Worm (Caenorhabditis elegans) whole organism, young adult: ENCODE results near the gene B0228.1.

Source experiments
- T07F8.4 ChIP-seq: sonication (generic microtip); optimal IDR thresholded peaks from 2 replicates; lab custom pipeline; 2016; ENCODE audit warnings: mild to moderate bottlenecking, missing genetic modification characterization, moderate library complexity, missing compliant biosample characterization
- Y95B8A.8 ChIP-seq: fragments of 200-800 bp; sonication (Bioruptor generic); IDR thresholded peaks from 2 replicates; pipeline ENCODE4 v1.3.6; 2022; ENCODE audit warnings: missing genetic modification reagents, missing genetic modification characterization, missing compliant biosample characterization
- ama-1 ChIP-seq, 3 experiments: fragments of 150-350 bp in 1 of 3; sonication (generic microtip) in 2 of 3; optimal IDR thresholded peaks; 2 replicates each; lab custom pipeline; 2014 to 2018; ENCODE audit warnings: missing biosample characterization in 2 of 3, missing genetic modification characterization in 2 of 3, missing genetic modification reagents in 2 of 3
- him-1 ChIP-seq: sonication (generic microtip); optimal IDR thresholded peaks from 2 replicates; lab custom pipeline; 2016; ENCODE audit warnings: missing genotype, missing genetic modification reagents, missing genetic modification characterization, missing compliant biosample characterization
- lin-35 ChIP-seq, 3 experiments: fragments of 150-350 bp in 2 of 3; sonication (generic microtip) in 1 of 3; optimal IDR thresholded peaks; 2 replicates each; lab custom pipeline; 2014 to 2018; ENCODE audit warnings: missing biosample characterization in 3 of 3, missing genetic modification characterization in 3 of 3, missing genetic modification reagents in 3 of 3
- nfya-1 ChIP-seq: sonication (generic microtip); optimal IDR thresholded peaks from 2 replicates; lab custom pipeline; 2017; ENCODE audit warnings: antibody characterized with exemption, missing compliant biosample characterization, missing genetic modification characterization, borderline replicate concordance; ENCODE audit not compliant: insufficient read depth
- snpc-4 ChIP-seq, 5 experiments: fragments of 150-350 bp in 1 of 5; sonication (generic microtip) in 4 of 5; optimal IDR thresholded peaks; 2 replicates each; lab custom pipeline; 2014 to 2018; ENCODE audit warnings: missing genetic modification characterization in 5 of 5, missing biosample characterization in 3 of 5, antibody characterized with exemption in 2 of 5, mild to moderate bottlenecking in 2 of 5, missing compliant biosample characterization in 2 of 5, missing genotype in 2 of 5, moderate library complexity in 2 of 5, missing genetic modification reagents in 1 of 5
- somi-1 ChIP-seq: fragments of 200-800 bp; sonication (Bioruptor generic); optimal IDR thresholded peaks from 2 replicates; lab custom pipeline; 2018; ENCODE audit warnings: mild to moderate bottlenecking, missing genetic modification characterization, missing compliant biosample characterization
- tlf-1 ChIP-seq: fragments of 200-800 bp; sonication (Bioruptor generic); optimal IDR thresholded peaks from 2 replicates; lab custom pipeline; 2018; ENCODE audit warnings: mild to moderate bottlenecking, missing genetic modification characterization, missing compliant biosample characterization
- unc-62 ChIP-seq: fragments of 150-350 bp; optimal IDR thresholded peaks from 2 replicates; lab custom pipeline; 2014; ENCODE audit warnings: missing biosample characterization, missing genetic modification reagents, missing genetic modification characterization
- ztf-6 ChIP-seq: fragments of 200-800 bp; sonication (Bioruptor generic); IDR thresholded peaks from 2 replicates; pipeline ENCODE4 v1.3.6; 2022; ENCODE audit warnings: missing genetic modification reagents, missing genetic modification characterization, missing compliant biosample characterization

DNA sequence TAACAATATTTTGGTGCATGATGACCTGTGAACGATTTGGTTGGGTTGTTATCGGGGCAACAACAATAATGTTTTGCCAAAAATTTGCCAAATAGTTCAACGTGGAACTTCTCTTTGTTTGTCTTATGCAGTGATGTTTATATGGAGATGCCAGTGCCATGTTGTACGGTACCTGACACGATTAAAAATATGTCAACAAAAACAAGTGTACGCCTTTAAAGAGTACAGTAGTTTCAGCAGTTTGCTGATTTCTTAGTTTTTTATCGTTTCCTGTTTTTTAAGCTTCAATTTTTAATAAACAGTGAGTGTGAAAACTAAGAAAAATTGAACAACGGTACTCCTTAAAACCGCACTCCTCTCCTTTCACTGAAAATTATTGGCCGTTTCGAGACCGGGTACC, 23.1 kb downstream of the B0228.1 start:
- no peak for TF ChIP-seq ama-1 (optimal IDR thresholded peaks at IDR 0.05; lab: Kevin White, UChicago)
- no peak for TF ChIP-seq ama-1 (GFP tag; optimal IDR thresholded peaks at IDR 0.05; lab: Kevin White, UChicago)
- no peak for TF ChIP-seq him-1 (tag; lab: Kevin White, UChicago)
- TF ChIP-seq nfya-1: no peak
- TF ChIP-seq lin-35 (GFP tag; optimal IDR thresholded peaks at IDR 0.05; lab: Kevin White, UChicago): no peak
- TF ChIP-seq unc-62 (GFP tag; lab: Kevin White, UChicago): no peak
- TF ChIP-seq ztf-6 (GFP tag; lab: Robert Waterston, UW): no peak
- no peak for TF ChIP-seq T07F8.4 (tag; lab: Kevin White, UChicago)
- no peak for TF ChIP-seq Y95B8A.8 (GFP tag; lab: Robert Waterston, UW)
- no peak for TF ChIP-seq snpc-4 (GFP tag; optimal IDR thresholded peaks at IDR 0.05; lab: Kevin White, UChicago)
- no peak for TF ChIP-seq snpc-4 (tag; optimal IDR thresholded peaks at IDR 0.05; lab: Kevin White, UChicago)
- TF ChIP-seq somi-1: no peak
- no peak for TF ChIP-seq tlf-1
